Worm (Caenorhabditis elegans) whole organism, early embryonic: Measurements from ENCODE around the gene C48D1.9.

Experiments
- aly-1 ChIP-seq: sonication (generic microtip); optimal IDR thresholded peaks from 2 replicates; lab custom pipeline; 2016; ENCODE audit warnings: missing genetic modification characterization, missing compliant biosample characterization
- ama-1 ChIP-seq: fragments of 150-350 bp; optimal IDR thresholded peaks from 2 replicates; lab custom pipeline; 2014
- ceh-36 ChIP-seq: sonication (generic microtip); optimal IDR thresholded peaks from 2 replicates; lab custom pipeline; 2016; ENCODE audit warnings: missing genetic modification characterization, inconsistent platforms, missing compliant biosample characterization
- ets-7 ChIP-seq: sonication (generic microtip); optimal IDR thresholded peaks from 2 replicates; lab custom pipeline; 2016; ENCODE audit warnings: missing genotype, missing genetic modification characterization, missing compliant biosample characterization
- hmbx-1 ChIP-seq: sonication (generic microtip); optimal IDR thresholded peaks from 2 replicates; lab custom pipeline; 2016; ENCODE audit warnings: mild to moderate bottlenecking, missing genetic modification characterization, missing compliant biosample characterization
- hnd-1 ChIP-seq: sonication (generic microtip); optimal IDR thresholded peaks from 2 replicates; lab custom pipeline; 2016; ENCODE audit warnings: missing genetic modification characterization, missing compliant biosample characterization
- pes-1 ChIP-seq: fragments of 200-800 bp; sonication (Bioruptor generic); IDR thresholded peaks from 2 replicates; pipeline ENCODE4 v1.3.6; 2022; ENCODE audit warnings: missing genetic modification reagents, missing genetic modification characterization, missing compliant biosample characterization
- scrt-1 ChIP-seq: fragments of 200-800 bp; sonication (Bioruptor generic); IDR thresholded peaks from 2 replicates; pipeline ENCODE4 v1.3.6; 2022; ENCODE audit warnings: missing genetic modification characterization, missing compliant biosample characterization
- tbx-37 ChIP-seq: fragments of 200-800 bp; sonication (Bioruptor generic); conservative IDR thresholded peaks from 2 replicates; pipeline ENCODE4 v1.3.6; 2022; ENCODE audit warnings: missing genetic modification reagents, missing genetic modification characterization, missing compliant biosample characterization

ce11 chrIV:13221657-13222056 is 12.2 kb upstream of the C48D1.9 start, which contains the start of gene C48D1.5:
- TF ChIP-seq ama-1 (lab: Kevin White, UChicago): no peak
- TF ChIP-seq tbx-37 (GFP tag; lab: Robert Waterston, UW): no peak
- no peak for TF ChIP-seq ets-7 (tag; lab: Kevin White, UChicago)
- TF ChIP-seq aly-1 (tag; lab: Kevin White, UChicago): no peak
- no peak for TF ChIP-seq pes-1 (GFP tag; lab: Robert Waterston, UW)
- TF ChIP-seq hmbx-1 (tag; lab: Kevin White, UChicago): no peak
- no peak for TF ChIP-seq hnd-1
- no peak for TF ChIP-seq ceh-36 (tag; lab: Kevin White, UChicago)
- no peak for TF ChIP-seq scrt-1 (GFP tag; lab: Robert Waterston, UW)
